Fruit fly (Drosophila melanogaster): ENCODE measurements around the gene CG2116.

- TF ChIP-seq Dif (GFP tag; optimal IDR thresholded peaks at IDR 0.05; ENCODE audit: partially characterized antibody) (no peak), Myc (optimal IDR thresholded peaks at IDR 0.05) (peak; percentile 67), jim (GFP tag; optimal IDR thresholded peaks at IDR 0.05) (no peak), usp (GFP tag; optimal IDR thresholded peaks at IDR 0.05) (no peak), fru (GFP tag; optimal IDR thresholded peaks at IDR 0.05) (peak; percentile 80), psq (GFP tag; optimal IDR thresholded peaks at IDR 0.05) (peak; percentile 59), HLH106 (tag; optimal IDR thresholded peaks at IDR 0.05) (peak; percentile 86), lola (GFP tag; optimal IDR thresholded peaks at IDR 0.05) (no peak), pan (optimal IDR thresholded peaks at IDR 0.05) (no peak), dsf (GFP tag; optimal IDR thresholded peaks at IDR 0.05; ENCODE audit: borderline replicate concordance) (no peak), rgr (GFP tag; optimal IDR thresholded peaks at IDR 0.05) (peak; percentile 84), woc (GFP tag; optimal IDR thresholded peaks at IDR 0.05) (peak; percentile 62)
These were observed 27.7 kb downstream of the CG2116 start, which contains the start of the genes Traf6 and GIIIspla2 for dm6 chrX:8157294-8157693.
